Fruit fly (Drosophila melanogaster) whole organism, embryonic: Measurements from ENCODE around the gene Chd1.
A peak's percentile ranks its signal among the peaks of the same experiment; 100 is the strongest.

Experiments used
- ATbp ChIP-seq: fragments of 200-800 bp; sonication (Bioruptor generic); optimal IDR thresholded peaks from 2 replicates; lab custom pipeline; 2017; ENCODE audit warnings: missing biosample characterization, mild to moderate bottlenecking, missing genetic modification characterization, missing genetic modification reagents
- Abd-B ChIP-seq: fragments of 200-800 bp; sonication (Bioruptor generic); optimal IDR thresholded peaks from 2 replicates; lab custom pipeline; 2018; ENCODE audit warnings: missing biosample characterization, mild to moderate bottlenecking, missing genetic modification characterization, moderate library complexity
- Blimp-1 ChIP-seq: fragments of 200-800 bp; sonication (Bioruptor generic); optimal IDR thresholded peaks from 3 replicates; lab custom pipeline; 2018; ENCODE audit warnings: missing biosample characterization, missing genetic modification characterization, mild to moderate bottlenecking, moderate library complexity, missing genetic modification reagents
- BtbVII ChIP-seq: fragments of 200-800 bp; sonication (Bioruptor generic); optimal IDR thresholded peaks from 3 replicates; lab custom pipeline; 2017; ENCODE audit warnings: missing biosample characterization, mild to moderate bottlenecking, missing genetic modification characterization
- CG11695 ChIP-seq: fragments of 200-800 bp; sonication (Bioruptor generic); IDR thresholded peaks from 3 replicates; pipeline ENCODE4 v1.3.6; 2022; ENCODE audit warnings: missing biosample characterization, missing genetic modification characterization
- CG12071 ChIP-seq: fragments of 200-800 bp; sonication (Bioruptor generic); optimal IDR thresholded peaks from 3 replicates; lab custom pipeline; 2018; ENCODE audit warnings: missing biosample characterization, mild to moderate bottlenecking, missing genetic modification characterization
- CG1233 ChIP-seq: fragments of 200-800 bp; sonication (Bioruptor generic); optimal IDR thresholded peaks from 4 replicates; lab custom pipeline; 2018; ENCODE audit warnings: missing biosample characterization, mild to moderate bottlenecking, missing genetic modification characterization
- CG12391 ChIP-seq: fragments of 200-800 bp; sonication (Bioruptor generic); optimal IDR thresholded peaks from 3 replicates; lab custom pipeline; 2018; ENCODE audit warnings: missing biosample characterization, mild to moderate bottlenecking, missing genetic modification characterization, moderate library complexity
- CG14014 ChIP-seq: fragments of 200-800 bp; sonication (Bioruptor generic); IDR thresholded peaks from 2 replicates; pipeline ENCODE4 v1.3.6; 2022; ENCODE audit warnings: missing biosample characterization, missing genetic modification characterization
- CG15269 ChIP-seq: fragments of 200-800 bp; sonication (Bioruptor generic); optimal IDR thresholded peaks from 2 replicates; lab custom pipeline; 2018; ENCODE audit warnings: missing biosample characterization, mild to moderate bottlenecking, missing genetic modification characterization, moderate library complexity
- CG1647 ChIP-seq: fragments of 200-800 bp; sonication (Bioruptor generic); optimal IDR thresholded peaks from 3 replicates; lab custom pipeline; 2016; ENCODE audit warnings: missing biosample characterization, missing genetic modification characterization
- CG16863 ChIP-seq: fragments of 200-800 bp; sonication (Bioruptor generic); optimal IDR thresholded peaks from 3 replicates; lab custom pipeline; 2016; ENCODE audit warnings: missing biosample characterization, missing genetic modification characterization
- CG17385 ChIP-seq: fragments of 200-800 bp; sonication (Bioruptor generic); optimal IDR thresholded peaks from 3 replicates; lab custom pipeline; 2018; ENCODE audit warnings: missing biosample characterization, mild to moderate bottlenecking, missing genetic modification characterization
- CG2116 ChIP-seq: fragments of 200-800 bp; sonication (Bioruptor generic); optimal IDR thresholded peaks from 3 replicates; lab custom pipeline; 2018; ENCODE audit warnings: missing biosample characterization, mild to moderate bottlenecking, missing genetic modification characterization
- CG2712 ChIP-seq: fragments of 200-800 bp; optimal IDR thresholded peaks from 3 replicates; lab custom pipeline; 2019; ENCODE audit warnings: missing biosample characterization, mild to moderate bottlenecking, missing genetic modification characterization, moderate library complexity
- CG32772 ChIP-seq: fragments of 200-800 bp; sonication (Bioruptor generic); IDR thresholded peaks from 2 replicates; pipeline ENCODE4 v1.3.6; 2022; ENCODE audit warnings: missing biosample characterization, missing genetic modification characterization
- CG6813 ChIP-seq: fragments of 200-800 bp; sonication (Bioruptor generic); optimal IDR thresholded peaks from 2 replicates; lab custom pipeline; 2017; ENCODE audit warnings: missing biosample characterization, missing genetic modification characterization, mild to moderate bottlenecking, moderate library complexity, missing genetic modification reagents
- CG8290 ChIP-seq, 3 experiments: fragments of 200-800 bp; sonication (Bioruptor generic); optimal IDR thresholded peaks; 2 replicates each; lab custom pipeline; 2016 to 2019; ENCODE audit warnings: missing biosample characterization in 3 of 3, missing genetic modification characterization in 3 of 3, mild to moderate bottlenecking in 2 of 3, moderate library complexity in 1 of 3
- Camta ChIP-seq: fragments of 200-800 bp; sonication (Bioruptor generic); optimal IDR thresholded peaks from 2 replicates; lab custom pipeline; 2016; ENCODE audit warnings: missing biosample characterization, missing genetic modification characterization
- D ChIP-seq, 2 experiments: fragments of 200-800 bp in 1 of 2; fragments of >200 bp in 1 of 2; sonication (Bioruptor generic) in 1 of 2; optimal IDR thresholded peaks; 2 replicates in 1 of 2; 3 replicates in 1 of 2; lab custom pipeline; 2017; ENCODE audit warnings: mild to moderate bottlenecking in 1 of 2, missing biosample characterization in 1 of 2, missing genetic modification characterization in 1 of 2, missing genetic modification reagents in 1 of 2
- Fer3 ChIP-seq: fragments of 200-800 bp; sonication (Bioruptor generic); optimal IDR thresholded peaks from 2 replicates; lab custom pipeline; 2018; ENCODE audit warnings: missing biosample characterization, mild to moderate bottlenecking, missing genetic modification characterization, moderate library complexity
- H15 ChIP-seq: fragments of 200-800 bp; sonication (Bioruptor generic); IDR thresholded peaks from 3 replicates; pipeline ENCODE4 v1.3.6; 2022; ENCODE audit warnings: missing biosample characterization, missing genetic modification characterization
- H2.0 ChIP-seq: fragments of 200-800 bp; sonication (Bioruptor generic); IDR thresholded peaks from 2 replicates; pipeline ENCODE4 v1.3.6; 2022; ENCODE audit warnings: missing biosample characterization, missing genetic modification characterization
- HLH4C ChIP-seq: fragments of 200-800 bp; sonication (Bioruptor generic); IDR thresholded peaks from 3 replicates; pipeline ENCODE4 v1.3.6; 2022; ENCODE audit warnings: missing biosample characterization, missing genetic modification characterization; ENCODE audit not compliant: partially characterized antibody
- Hr39 ChIP-seq: fragments of >200 bp; optimal IDR thresholded peaks from 2 replicates; lab custom pipeline; 2017
- Lim3 ChIP-seq: fragments of 200-800 bp; sonication (Bioruptor generic); IDR thresholded peaks from 2 replicates; pipeline ENCODE4 v1.3.6; 2022; ENCODE audit warnings: missing biosample characterization, missing genetic modification characterization
- Meics ChIP-seq: fragments of 200-800 bp; sonication (Bioruptor generic); optimal IDR thresholded peaks from 2 replicates; lab custom pipeline; 2017; ENCODE audit warnings: missing biosample characterization, mild to moderate bottlenecking, missing genetic modification characterization
- Nf-YB ChIP-seq: fragments of 200-800 bp; sonication (Bioruptor generic); optimal IDR thresholded peaks from 3 replicates; lab custom pipeline; 2019; ENCODE audit warnings: missing biosample characterization, mild to moderate bottlenecking, missing genetic modification characterization, moderate library complexity
- PHDP ChIP-seq: fragments of 200-800 bp; sonication (Bioruptor generic); optimal IDR thresholded peaks from 3 replicates; lab custom pipeline; 2018; ENCODE audit warnings: missing biosample characterization, mild to moderate bottlenecking, missing genetic modification characterization, moderate library complexity
- Sry-β ChIP-seq: fragments of 200-800 bp; sonication (Bioruptor generic); optimal IDR thresholded peaks from 2 replicates; lab custom pipeline; 2018; ENCODE audit warnings: missing biosample characterization, mild to moderate bottlenecking, missing genetic modification characterization, moderate library complexity
- ab ChIP-seq: fragments of 200-800 bp; sonication (Bioruptor generic); optimal IDR thresholded peaks from 2 replicates; lab custom pipeline; 2016; ENCODE audit warnings: missing biosample characterization, missing genetic modification characterization
- az2 ChIP-seq: fragments of 200-800 bp; sonication (Bioruptor generic); optimal IDR thresholded peaks from 3 replicates; lab custom pipeline; 2016; ENCODE audit warnings: missing biosample characterization, missing genetic modification characterization
- danr ChIP-seq: fragments of 200-800 bp; sonication (Bioruptor generic); IDR thresholded peaks from 2 replicates; pipeline ENCODE4 v1.3.6; 2022; ENCODE audit warnings: missing biosample characterization, missing genetic modification characterization
- fd64A ChIP-seq: fragments of 200-800 bp; sonication (Bioruptor generic); optimal IDR thresholded peaks from 3 replicates; lab custom pipeline; 2018; ENCODE audit warnings: missing biosample characterization, mild to moderate bottlenecking, missing genetic modification characterization
- fd96Cb ChIP-seq: fragments of 200-800 bp; sonication (Bioruptor generic); optimal IDR thresholded peaks from 2 replicates; lab custom pipeline; 2018; ENCODE audit warnings: missing biosample characterization, mild to moderate bottlenecking, missing genetic modification characterization, moderate library complexity
- gsb-n ChIP-seq: fragments of 200-800 bp; sonication (Bioruptor generic); optimal IDR thresholded peaks from 3 replicates; lab custom pipeline; 2018; ENCODE audit warnings: missing biosample characterization, mild to moderate bottlenecking, missing genetic modification characterization
- ken ChIP-seq: fragments of 200-800 bp; sonication (Bioruptor generic); IDR thresholded peaks from 3 replicates; pipeline ENCODE4 v1.3.6; 2022; ENCODE audit warnings: missing biosample characterization, missing genetic modification characterization
- lola ChIP-seq, 3 experiments: fragments of >200 bp in 2 of 3; fragments of 200-800 bp in 1 of 3; sonication (Bioruptor generic) in 1 of 3; optimal IDR thresholded peaks; 2 replicates each; lab custom pipeline; 2017 to 2019; ENCODE audit warnings: missing biosample characterization in 3 of 3, missing genetic modification characterization in 3 of 3, mild to moderate bottlenecking in 1 of 3, moderate library complexity in 1 of 3
- nom ChIP-seq: fragments of 200-800 bp; sonication (Bioruptor generic); optimal IDR thresholded peaks from 2 replicates; lab custom pipeline; 2017; ENCODE audit warnings: missing biosample characterization, missing genetic modification characterization, mild to moderate bottlenecking, moderate library complexity, missing genetic modification reagents
- p53 ChIP-seq: fragments of 200-800 bp; sonication (Bioruptor generic); optimal IDR thresholded peaks from 2 replicates; lab custom pipeline; 2016; ENCODE audit warnings: missing biosample characterization, missing genetic modification characterization
- pum ChIP-seq: fragments of 200-800 bp; sonication (Bioruptor generic); optimal IDR thresholded peaks from 2 replicates; lab custom pipeline; 2016; ENCODE audit warnings: missing biosample characterization, missing genetic modification characterization
- pzg ChIP-seq: fragments of 200-800 bp; sonication (Bioruptor generic); optimal IDR thresholded peaks from 3 replicates; lab custom pipeline; 2018; ENCODE audit warnings: missing biosample characterization, mild to moderate bottlenecking, missing genetic modification characterization, moderate library complexity
- scrt ChIP-seq: fragments of 200-800 bp; sonication (Bioruptor generic); optimal IDR thresholded peaks from 2 replicates; lab custom pipeline; 2018; ENCODE audit warnings: missing biosample characterization, mild to moderate bottlenecking, missing genetic modification characterization, moderate library complexity
- sd ChIP-seq: fragments of 200-800 bp; sonication (Bioruptor generic); optimal IDR thresholded peaks from 3 replicates; lab custom pipeline; 2018; ENCODE audit warnings: missing biosample characterization, mild to moderate bottlenecking, missing genetic modification characterization, moderate library complexity
- sens ChIP-seq: fragments of 200-800 bp; sonication (Bioruptor generic); peaks from one replicate; lab custom pipeline; 2016; ENCODE audit warnings: missing biosample characterization, missing genetic modification characterization
- sisA ChIP-seq: fragments of 200-800 bp; sonication (Bioruptor generic); IDR thresholded peaks from 2 replicates; pipeline ENCODE4 v1.3.6; 2022; ENCODE audit warnings: missing biosample characterization, missing genetic modification characterization
- slou ChIP-seq: fragments of 200-800 bp; sonication (Bioruptor generic); optimal IDR thresholded peaks from 3 replicates; lab custom pipeline; 2016; ENCODE audit warnings: missing biosample characterization, missing genetic modification characterization
- sqz ChIP-seq: fragments of 200-800 bp; sonication (Bioruptor generic); optimal IDR thresholded peaks from 3 replicates; lab custom pipeline; 2018; ENCODE audit warnings: missing biosample characterization, mild to moderate bottlenecking, missing genetic modification characterization

Chd1 gene

dm6 chr2L:3003399-3003798, 15.9 kb upstream of the Chd1 start (continued):
- peak; percentile 85 for TF ChIP-seq ATbp (GFP tag; lab: Kevin White, UChicago)
- TF ChIP-seq CG12071 (GFP tag; lab: Kevin White, UChicago) = peak; percentile 68
- no peak for TF ChIP-seq HLH4C (GFP tag; lab: Robert Waterston, UW)
- TF ChIP-seq CG6813 (GFP tag; lab: Kevin White, UChicago) = peak; percentile 23
- TF ChIP-seq CG11695 (GFP tag; lab: Robert Waterston, UW) = 0 out of 3 replicates have a peak, but pooled peaks have one; percentile 26
- peak; percentile 20 for TF ChIP-seq pum (GFP tag; lab: Kevin White, UChicago)
- peak; percentile 46; the same call in 1 of the 3 replicates for TF ChIP-seq ken (GFP tag; lab: Robert Waterston, UW)
- no peak for TF ChIP-seq danr (GFP tag; lab: Robert Waterston, UW)
- peak; percentile 40 for TF ChIP-seq CG16863
- TF ChIP-seq CG8290 (GFP tag; optimal IDR thresholded peaks at IDR 0.05; lab: Kevin White, UChicago) = no peak
- peak in 1 of 2 experiments; percentile 61 for TF ChIP-seq CG8290 (tag; optimal IDR thresholded peaks at IDR 0.05; lab: Kevin White, UChicago)
- no peak for TF ChIP-seq slou
- TF ChIP-seq sqz = peak; percentile 61
- TF ChIP-seq Meics = peak; percentile 6
- no peak for TF ChIP-seq p53 (GFP tag; lab: Kevin White, UChicago)
- TF ChIP-seq ab (GFP tag; lab: Kevin White, UChicago) = no peak
- TF ChIP-seq CG12391 (tag; lab: Kevin White, UChicago) = peak; percentile 53
- peak in 1 of 3 experiments; percentile 19 for TF ChIP-seq lola (GFP tag; optimal IDR thresholded peaks at IDR 0.05; lab: Kevin White, UChicago)
- no peak for TF ChIP-seq pzg (GFP tag; lab: Kevin White, UChicago)
- TF ChIP-seq Nf-YB = peak; percentile 30
- TF ChIP-seq CG1647 (GFP tag; lab: Kevin White, UChicago) = no peak
- TF ChIP-seq H2.0 = 0 out of 2 replicates have a peak, but pooled peaks have one; percentile 25
- peak; percentile 77 for TF ChIP-seq Blimp-1
- TF ChIP-seq CG17385 = peak; percentile 59
- peak; percentile 52 for TF ChIP-seq fd64A (GFP tag; lab: Kevin White, UChicago)
- no peak for TF ChIP-seq Sry-β (GFP tag; lab: Kevin White, UChicago)
- TF ChIP-seq Lim3 (GFP tag; lab: Robert Waterston, UW) = no peak
- no peak for TF ChIP-seq nom
- TF ChIP-seq Fer3 (tag; lab: Kevin White, UChicago) = peak; percentile 33
- peak; percentile 59 for TF ChIP-seq CG15269 (tag; lab: Kevin White, UChicago)
- peak; percentile 29; the same call in 1 of the 2 replicates for TF ChIP-seq sisA (GFP tag; lab: Robert Waterston, UW)
- TF ChIP-seq az2 = peak; percentile 17
- peak; percentile 48 for TF ChIP-seq Abd-B (GFP tag; lab: Kevin White, UChicago)
- peak; percentile 65 for TF ChIP-seq CG2712 (tag; lab: Kevin White, UChicago)
- TF ChIP-seq CG1233 (GFP tag; lab: Kevin White, UChicago) = peak; percentile 56
- peak; percentile 20 for TF ChIP-seq sd (tag; lab: Kevin White, UChicago)
- peak; percentile 62 for TF ChIP-seq gsb-n (tag; lab: Kevin White, UChicago)
- TF ChIP-seq scrt = no peak
- peak; percentile 92 for TF ChIP-seq sens
- peak; percentile 8; the same call in 1 of the 2 replicates for TF ChIP-seq CG14014 (GFP tag; lab: Robert Waterston, UW)
- TF ChIP-seq D (optimal IDR thresholded peaks at IDR 0.05; lab: Kevin White, UChicago) = no peak
- peak; percentile 57 for TF ChIP-seq D (GFP tag; optimal IDR thresholded peaks at IDR 0.05; lab: Kevin White, UChicago)
- no peak for TF ChIP-seq Hr39 (lab: Kevin White, UChicago)
- peak; percentile 76 for TF ChIP-seq PHDP (tag; lab: Kevin White, UChicago)
- TF ChIP-seq BtbVII (GFP tag; lab: Kevin White, UChicago) = peak; percentile 24
- peak; percentile 19 for TF ChIP-seq Camta
- TF ChIP-seq H15 (GFP tag; lab: Robert Waterston, UW) = 0 out of 3 replicates have a peak, but pooled peaks have one; percentile 21
- TF ChIP-seq fd96Cb (tag; lab: Kevin White, UChicago) = peak; percentile 65
- TF ChIP-seq CG2116 (GFP tag; lab: Kevin White, UChicago) = no peak
- 0 out of 2 replicates have a peak, but pooled peaks have one; percentile 42 for TF ChIP-seq CG32772 (GFP tag; lab: Robert Waterston, UW)
